Worm (Caenorhabditis elegans) whole organism, L1 larva: Measurements from ENCODE around the gene irld-62.

Experiments
- efl-1 ChIP-seq, 4 experiments: fragments of 150-350 bp; optimal IDR thresholded peaks in 3 of 4; peaks in 1 of 4; 1 replicate in 1 of 4; 2 replicates in 3 of 4; lab custom pipeline; 2014; ENCODE audit warnings: missing biosample characterization in 2 of 4, missing genetic modification characterization in 2 of 4, missing genetic modification reagents in 2 of 4
- elt-3 ChIP-seq, 6 experiments: fragments of 150-350 bp in 1 of 6; sonication (generic microtip); optimal IDR thresholded peaks; 2 replicates each; lab custom pipeline; 2017 to 2018; ENCODE audit warnings: missing biosample characterization in 6 of 6, missing genetic modification characterization in 6 of 6, inconsistent platforms in 1 of 6
- lsy-2 ChIP-seq, 2 experiments: fragments of 150-350 bp; optimal IDR thresholded peaks; 2 replicates each; lab custom pipeline; 2014; ENCODE audit warnings: missing biosample characterization in 2 of 2, missing genetic modification characterization in 2 of 2
- nhr-237 ChIP-seq: fragments of 150-350 bp; optimal IDR thresholded peaks from 2 replicates; lab custom pipeline; 2014; ENCODE audit warnings: missing biosample characterization, missing genetic modification characterization
- sox-4 ChIP-seq: sonication (generic microtip); optimal IDR thresholded peaks from 2 replicates; lab custom pipeline; 2016; ENCODE audit warnings: missing genetic modification characterization, missing compliant biosample characterization

DNA sequence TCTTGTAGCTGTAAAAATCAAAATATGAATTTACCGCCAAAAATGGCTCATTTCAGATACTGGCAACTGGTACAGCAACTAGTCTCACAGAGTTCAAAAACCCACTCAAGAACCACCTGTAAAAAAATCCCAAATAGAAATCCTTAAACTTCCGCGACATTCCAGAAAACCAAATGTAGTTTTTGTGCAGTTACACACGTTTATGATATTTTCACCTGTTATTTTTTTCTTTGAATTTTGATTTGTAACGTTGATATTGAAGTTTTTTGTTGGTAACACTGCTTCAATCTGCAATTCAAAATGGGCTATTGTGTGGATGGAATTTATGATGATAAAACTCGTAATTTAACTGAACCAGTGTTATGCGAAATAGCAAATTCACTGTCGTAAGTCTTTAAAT lies 22.0 kb downstream of the irld-62 start, which contains the start of gene srw-113:
- TF ChIP-seq nhr-237 (tag; lab: Kevin White, UChicago) (no peak), elt-3 (tag; optimal IDR thresholded peaks at IDR 0.05; lab: Kevin White, UChicago) (no peak), efl-1 (optimal IDR thresholded peaks at IDR 0.05; lab: Kevin White, UChicago) (no peak), efl-1 (GFP tag; optimal IDR thresholded peaks at IDR 0.05 in 1 of 2; lab: Kevin White, UChicago) (peak in 1 of 2 experiments; percentile 13), lsy-2 (tag; optimal IDR thresholded peaks at IDR 0.05; lab: Kevin White, UChicago) (no peak), sox-4 (tag; lab: Kevin White, UChicago) (no peak)
